Fruit fly (Drosophila melanogaster) whole organism, prepupa: ENCODE measurements around the gene Nepl15.

Source experiments
- CG16779 ChIP-seq: fragments of 200-800 bp; sonication (Bioruptor generic); optimal IDR thresholded peaks from 3 replicates; lab custom pipeline; 2017; ENCODE audit warnings: missing biosample characterization, mild to moderate bottlenecking, missing genetic modification characterization
- Eip75B ChIP-seq: fragments of 200-800 bp; sonication (Bioruptor generic); optimal IDR thresholded peaks from 3 replicates; lab custom pipeline; 2016; ENCODE audit warnings: missing biosample characterization, missing genetic modification characterization
- Eip93F ChIP-seq: fragments of 200-800 bp; sonication (Bioruptor generic); optimal IDR thresholded peaks from 2 replicates; lab custom pipeline; 2016; ENCODE audit warnings: missing biosample characterization, mild to moderate bottlenecking, missing genetic modification characterization
- esn ChIP-seq: fragments of 200-800 bp; sonication (Bioruptor generic); optimal IDR thresholded peaks from 2 replicates; lab custom pipeline; 2016; ENCODE audit warnings: missing biosample characterization, mild to moderate bottlenecking, missing genetic modification characterization, moderate library complexity

DNA sequence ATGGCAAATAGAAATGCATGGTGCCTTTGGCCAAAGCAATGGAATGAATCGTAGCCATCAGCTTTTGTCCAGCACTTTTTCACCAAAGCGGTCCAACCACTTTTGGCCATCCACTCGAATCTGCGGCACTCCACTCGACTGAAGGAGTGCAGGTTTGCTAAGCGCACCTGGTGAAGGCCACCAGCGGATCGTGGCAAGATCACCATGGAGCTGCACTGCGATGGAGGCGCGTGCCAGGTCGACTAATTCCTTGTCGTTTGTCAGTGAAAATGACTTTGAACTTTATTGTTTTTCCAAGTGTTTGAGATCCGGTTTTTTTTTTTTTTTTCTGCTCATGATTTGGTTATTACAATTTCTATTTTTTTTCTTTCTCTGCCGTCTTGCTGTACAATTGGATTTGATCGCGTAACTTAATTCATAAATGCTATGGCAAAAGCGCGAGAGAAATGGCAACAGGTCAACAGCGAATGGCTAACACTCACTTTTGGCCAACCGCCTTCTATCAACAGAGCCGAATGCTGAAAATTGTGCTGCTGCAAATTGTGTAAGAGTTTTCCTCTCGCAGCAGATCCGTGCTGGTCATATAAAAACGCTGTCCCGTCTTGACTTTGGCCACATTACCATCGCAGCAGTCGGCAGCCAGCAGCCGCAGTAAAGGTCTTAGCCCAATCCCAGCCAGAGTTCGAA lies 37.8 kb upstream of the Nepl15 start, which contains the start of gene CG7031:
- no peak for TF ChIP-seq esn (GFP tag; lab: Kevin White, UChicago)
- no peak for TF ChIP-seq Eip75B (GFP tag; lab: Kevin White, UChicago)
- no peak for TF ChIP-seq CG16779 (tag; lab: Kevin White, UChicago)
- TF ChIP-seq Eip93F (GFP tag; lab: Kevin White, UChicago): no peak
